Fruit fly (Drosophila melanogaster) whole organism, prepupa: Measurements from ENCODE around the gene CG12206.

Experiments
- CG10631 ChIP-seq: fragments of 200-800 bp; sonication (Bioruptor generic); optimal IDR thresholded peaks from 2 replicates; lab custom pipeline; 2016; ENCODE audit warnings: missing biosample characterization, missing genetic modification characterization
- CG10669 ChIP-seq: fragments of 200-800 bp; sonication (Bioruptor generic); optimal IDR thresholded peaks from 3 replicates; lab custom pipeline; 2018; ENCODE audit warnings: missing biosample characterization, mild to moderate bottlenecking, missing genetic modification characterization, moderate library complexity
- CG11294 ChIP-seq: fragments of 200-800 bp; sonication (Bioruptor generic); IDR thresholded peaks from 2 replicates; pipeline ENCODE4 v1.3.6; 2022; ENCODE audit warnings: missing biosample characterization, missing genetic modification characterization
- CG11762 ChIP-seq: fragments of 200-800 bp; sonication (Bioruptor generic); optimal IDR thresholded peaks from 3 replicates; lab custom pipeline; 2016; ENCODE audit warnings: missing biosample characterization, missing genetic modification characterization; ENCODE audit not compliant: insufficient read depth
- CG11902 ChIP-seq: fragments of 200-800 bp; sonication (Bioruptor generic); optimal IDR thresholded peaks from 3 replicates; lab custom pipeline; 2016; ENCODE audit warnings: missing biosample characterization, missing genetic modification characterization
- CG15336 ChIP-seq: fragments of 200-800 bp; sonication (Bioruptor generic); IDR thresholded peaks from 2 replicates; pipeline ENCODE4 v1.3.6; 2022; ENCODE audit warnings: missing biosample characterization, missing genetic modification characterization
- CG16779 ChIP-seq: fragments of 200-800 bp; sonication (Bioruptor generic); optimal IDR thresholded peaks from 3 replicates; lab custom pipeline; 2017; ENCODE audit warnings: missing biosample characterization, mild to moderate bottlenecking, missing genetic modification characterization
- CG3032 ChIP-seq: fragments of 200-800 bp; optimal IDR thresholded peaks from 2 replicates; lab custom pipeline; 2019; ENCODE audit warnings: missing biosample characterization, mild to moderate bottlenecking, missing genetic modification characterization, moderate library complexity
- CG31627 ChIP-seq: fragments of 200-800 bp; sonication (Bioruptor generic); optimal IDR thresholded peaks from 3 replicates; lab custom pipeline; 2016; ENCODE audit warnings: missing biosample characterization, missing genetic modification characterization
- CG32006 ChIP-seq: fragments of 200-800 bp; sonication (Bioruptor generic); optimal IDR thresholded peaks from 3 replicates; lab custom pipeline; 2017; ENCODE audit warnings: missing biosample characterization, mild to moderate bottlenecking, missing genetic modification characterization
- CG6163 ChIP-seq: fragments of 200-800 bp; sonication (Bioruptor generic); IDR thresholded peaks from 3 replicates; pipeline ENCODE4 v1.3.6; 2022; ENCODE audit warnings: missing biosample characterization, missing genetic modification characterization
- CG6792 ChIP-seq: fragments of 200-800 bp; sonication (Bioruptor generic); optimal IDR thresholded peaks from 3 replicates; lab custom pipeline; 2016; ENCODE audit warnings: missing biosample characterization, missing genetic modification characterization
- CG6854 ChIP-seq: fragments of 200-800 bp; sonication (Bioruptor generic); optimal IDR thresholded peaks from 2 replicates; lab custom pipeline; 2017; ENCODE audit warnings: missing biosample characterization, mild to moderate bottlenecking, missing genetic modification characterization
- CG7368 ChIP-seq: fragments of 200-800 bp; sonication (Bioruptor generic); optimal IDR thresholded peaks from 3 replicates; lab custom pipeline; 2016; ENCODE audit warnings: missing biosample characterization, missing genetic modification characterization
- CG8119 ChIP-seq: fragments of 200-800 bp; sonication (Bioruptor generic); IDR thresholded peaks from 3 replicates; pipeline ENCODE4 v1.3.6; 2022; ENCODE audit warnings: missing biosample characterization, missing genetic modification characterization
- CG8319 ChIP-seq: fragments of 200-800 bp; sonication (Bioruptor generic); optimal IDR thresholded peaks from 3 replicates; lab custom pipeline; 2016; ENCODE audit warnings: missing biosample characterization, missing genetic modification characterization
- Eip78C ChIP-seq: fragments of 200-800 bp; sonication (Bioruptor generic); peaks from one replicate; lab custom pipeline; 2016; ENCODE audit warnings: missing biosample characterization, missing genetic modification characterization
- Ets21C ChIP-seq: fragments of 200-800 bp; sonication (Bioruptor generic); optimal IDR thresholded peaks from 3 replicates; lab custom pipeline; 2016; ENCODE audit warnings: missing biosample characterization, missing genetic modification characterization
- Ets96B ChIP-seq: fragments of 200-800 bp; optimal IDR thresholded peaks from 2 replicates; lab custom pipeline; 2019; ENCODE audit warnings: missing biosample characterization, mild to moderate bottlenecking, missing genetic modification characterization, moderate library complexity
- Gug ChIP-seq: fragments of 200-800 bp; sonication (Bioruptor generic); IDR thresholded peaks from 2 replicates; pipeline ENCODE4 v1.3.6; 2022; ENCODE audit warnings: missing biosample characterization, missing genetic modification characterization
- Hr38 ChIP-seq: sonication (Bioruptor generic); optimal IDR thresholded peaks from 2 replicates; lab custom pipeline; 2016; ENCODE audit warnings: missing biosample characterization, missing genetic modification characterization
- Lpt ChIP-seq: fragments of 200-800 bp; sonication (Bioruptor generic); optimal IDR thresholded peaks from 3 replicates; lab custom pipeline; 2016; ENCODE audit warnings: missing biosample characterization, missing genetic modification characterization
- Smox ChIP-seq: fragments of 200-800 bp; sonication (Bioruptor generic); optimal IDR thresholded peaks from 3 replicates; lab custom pipeline; 2016; ENCODE audit warnings: missing biosample characterization, missing genetic modification characterization
- Sox102F ChIP-seq: fragments of 200-800 bp; sonication (Bioruptor generic); optimal IDR thresholded peaks from 2 replicates; lab custom pipeline; 2016; ENCODE audit warnings: missing biosample characterization, mild to moderate bottlenecking, missing genetic modification characterization
- Sox14 ChIP-seq: fragments of 200-800 bp; sonication (Bioruptor generic); optimal IDR thresholded peaks from 3 replicates; lab custom pipeline; 2016; ENCODE audit warnings: missing biosample characterization, missing genetic modification characterization
- achi ChIP-seq: fragments of 200-800 bp; sonication (Bioruptor generic); optimal IDR thresholded peaks from 3 replicates; lab custom pipeline; 2016; ENCODE audit warnings: missing biosample characterization, missing genetic modification characterization
- cyc ChIP-seq: fragments of 200-800 bp; sonication (Bioruptor generic); optimal IDR thresholded peaks from 3 replicates; lab custom pipeline; 2016; ENCODE audit warnings: missing biosample characterization, missing genetic modification characterization
- dac ChIP-seq: fragments of 200-800 bp; sonication (Bioruptor generic); optimal IDR thresholded peaks from 2 replicates; lab custom pipeline; 2017; ENCODE audit warnings: missing biosample characterization, mild to moderate bottlenecking, missing genetic modification characterization
- dsx ChIP-seq: fragments of 200-800 bp; optimal IDR thresholded peaks from 3 replicates; lab custom pipeline; 2019; ENCODE audit warnings: missing biosample characterization, mild to moderate bottlenecking, missing genetic modification characterization, moderate library complexity; ENCODE audit not compliant: poor library complexity, severe bottlenecking
- eg ChIP-seq: fragments of 200-800 bp; sonication (Bioruptor generic); IDR thresholded peaks from 3 replicates; pipeline ENCODE4 v1.3.6; 2022; ENCODE audit warnings: missing biosample characterization, missing genetic modification characterization
- esn ChIP-seq: fragments of 200-800 bp; sonication (Bioruptor generic); optimal IDR thresholded peaks from 2 replicates; lab custom pipeline; 2016; ENCODE audit warnings: missing biosample characterization, mild to moderate bottlenecking, missing genetic modification characterization, moderate library complexity
- fd59A ChIP-seq: fragments of 200-800 bp; sonication (Bioruptor generic); optimal IDR thresholded peaks from 2 replicates; lab custom pipeline; 2017; ENCODE audit warnings: missing biosample characterization, mild to moderate bottlenecking, missing genetic modification characterization, missing genetic modification reagents
- fd85E ChIP-seq: fragments of 200-800 bp; sonication (Bioruptor generic); optimal IDR thresholded peaks from 3 replicates; lab custom pipeline; 2016; ENCODE audit warnings: missing biosample characterization, missing genetic modification characterization
- fkh ChIP-seq: fragments of 200-800 bp; sonication (Bioruptor generic); optimal IDR thresholded peaks from 3 replicates; lab custom pipeline; 2017; ENCODE audit warnings: missing biosample characterization, mild to moderate bottlenecking, missing genetic modification characterization, moderate library complexity
- salr ChIP-seq, 2 experiments: fragments of 200-800 bp; sonication (Bioruptor generic); optimal IDR thresholded peaks; 3 replicates each; lab custom pipeline; 2016 to 2018; ENCODE audit warnings: missing biosample characterization in 2 of 2, missing genetic modification characterization in 2 of 2, mild to moderate bottlenecking in 1 of 2
- spab ChIP-seq: fragments of 200-800 bp; sonication (Bioruptor generic); optimal IDR thresholded peaks from 2 replicates; lab custom pipeline; 2017; ENCODE audit warnings: missing biosample characterization, mild to moderate bottlenecking, missing genetic modification characterization, missing genetic modification reagents
- ss ChIP-seq, 2 experiments: fragments of 200-800 bp; sonication (Bioruptor generic); optimal IDR thresholded peaks; 2 replicates in 1 of 2; 3 replicates in 1 of 2; lab custom pipeline; 2017 to 2018; ENCODE audit warnings: mild to moderate bottlenecking in 2 of 2, missing biosample characterization in 2 of 2, missing genetic modification characterization in 2 of 2, moderate library complexity in 1 of 2
- svp ChIP-seq: fragments of 200-800 bp; sonication (Bioruptor generic); peaks from one replicate; lab custom pipeline; 2016; ENCODE audit warnings: missing biosample characterization, missing genetic modification characterization
- topi ChIP-seq: fragments of 200-800 bp; sonication (Bioruptor generic); optimal IDR thresholded peaks from 3 replicates; lab custom pipeline; 2016; ENCODE audit warnings: missing biosample characterization, missing genetic modification characterization
- vri ChIP-seq: fragments of 200-800 bp; sonication (Bioruptor generic); optimal IDR thresholded peaks from 3 replicates; lab custom pipeline; 2016; ENCODE audit warnings: missing biosample characterization, mild to moderate bottlenecking, missing genetic modification characterization

The CG12206 gene

DNA sequence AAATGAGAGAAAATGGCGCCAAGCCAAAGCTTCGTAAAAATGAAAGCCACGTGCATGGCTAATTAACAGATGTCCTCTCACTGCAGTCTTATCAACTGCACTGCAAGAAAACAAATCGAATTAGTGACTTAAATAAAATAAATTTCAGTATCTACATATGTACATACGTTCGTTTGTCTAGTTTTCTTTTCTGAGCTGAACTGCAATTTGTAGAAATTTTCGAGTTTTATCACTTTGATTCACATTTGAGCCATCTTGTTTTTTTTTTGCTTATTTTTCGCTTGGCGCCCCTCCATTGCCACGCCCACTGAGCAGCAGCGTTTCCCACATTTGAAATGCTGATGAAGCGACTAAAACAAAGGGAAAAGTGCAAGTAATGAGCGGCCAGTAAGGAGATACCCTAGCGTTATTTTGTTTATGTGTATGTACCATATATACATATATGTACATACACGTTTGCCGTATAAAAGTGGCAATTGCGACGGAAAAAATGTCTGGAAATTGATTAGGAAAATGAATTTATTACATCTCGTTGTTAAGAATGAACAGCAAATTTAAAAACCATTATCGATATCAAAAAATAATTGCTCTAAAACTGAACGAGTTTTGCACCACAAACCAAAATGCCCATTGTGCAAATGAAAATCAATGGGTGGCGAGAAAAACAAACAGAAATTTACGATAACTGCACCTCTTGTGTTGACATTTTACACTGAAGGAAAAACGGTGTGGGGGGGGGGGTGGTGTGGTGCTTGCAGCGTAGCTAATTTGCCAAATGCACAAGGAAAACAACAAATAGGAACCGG is 26.4 kb downstream of the CG12206 start (continued):
- TF ChIP-seq dsx (GFP tag; lab: Kevin White, UChicago) = no peak
- TF ChIP-seq Eip78C (GFP tag; lab: Kevin White, UChicago) = peak; percentile 66
- peak; percentile 17 for TF ChIP-seq Ets96B (tag; lab: Kevin White, UChicago)
- no peak for TF ChIP-seq Hr38 (GFP tag; lab: Kevin White, UChicago)
- TF ChIP-seq Ets21C (GFP tag; lab: Kevin White, UChicago) = no peak
- TF ChIP-seq Sox14 = peak; percentile 34
- no peak for TF ChIP-seq ss (GFP tag; optimal IDR thresholded peaks at IDR 0.05; lab: Kevin White, UChicago)
- peak; percentile 30 for TF ChIP-seq CG7368 (GFP tag; lab: Kevin White, UChicago)
- no peak for TF ChIP-seq CG6854 (GFP tag; lab: Kevin White, UChicago)
- no peak for TF ChIP-seq fd59A (GFP tag; lab: Kevin White, UChicago)
- TF ChIP-seq CG6792 (GFP tag; lab: Kevin White, UChicago) = peak; percentile 21
- TF ChIP-seq achi (GFP tag; lab: Kevin White, UChicago) = peak; percentile 8
- peak; percentile 34 for TF ChIP-seq CG31627 (GFP tag; lab: Kevin White, UChicago)
- TF ChIP-seq Lpt (GFP tag; lab: Kevin White, UChicago) = no peak
- TF ChIP-seq CG10669 (GFP tag; lab: Kevin White, UChicago) = peak; percentile 12
- peak; percentile 54; the same call in 1 of the 3 replicates for TF ChIP-seq CG6163 (GFP tag; lab: Robert Waterston, UW)
- peak; percentile 22 for TF ChIP-seq CG11902
- peak; percentile 20 for TF ChIP-seq Smox (GFP tag; lab: Kevin White, UChicago)
- TF ChIP-seq vri (GFP tag; lab: Kevin White, UChicago) = no peak
- peak; percentile 63 for TF ChIP-seq CG32006 (GFP tag; lab: Kevin White, UChicago)
- peak; percentile 61 for TF ChIP-seq topi (GFP tag; lab: Kevin White, UChicago)
- TF ChIP-seq CG8319 (GFP tag; lab: Kevin White, UChicago) = peak; percentile 7
- TF ChIP-seq Gug (GFP tag; lab: Robert Waterston, UW) = peak; percentile 55
- TF ChIP-seq CG11762 (GFP tag; lab: Kevin White, UChicago) = peak; percentile 10
- TF ChIP-seq CG8119 (GFP tag; lab: Robert Waterston, UW) = peak; percentile 49
- TF ChIP-seq, all 60 proteins: peak for 36

DNA sequence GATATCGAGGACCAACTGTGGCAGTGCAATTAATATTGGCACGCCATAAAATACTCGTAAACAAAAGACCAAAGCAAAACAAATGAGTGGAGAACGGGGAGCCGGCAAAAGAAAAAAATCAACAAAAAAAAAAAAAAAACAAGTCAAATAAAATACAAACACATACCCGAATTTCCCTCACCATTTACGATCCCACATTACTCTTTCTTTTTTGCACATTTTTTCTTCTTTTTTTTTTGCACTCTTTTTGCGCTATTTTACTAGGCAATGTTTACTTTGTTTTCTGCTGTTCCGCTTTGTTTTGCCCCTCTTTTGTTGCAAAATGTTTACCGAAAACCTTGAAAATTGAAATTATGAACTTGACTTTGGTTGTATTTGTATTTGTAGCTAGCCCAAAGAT is 27.7 kb downstream of the CG12206 start:
- TF ChIP-seq CG32006 (GFP tag; lab: Kevin White, UChicago) (no peak), eg (0 out of 3 replicates have a peak, but pooled peaks have one; percentile 20), vri (GFP tag; lab: Kevin White, UChicago) (peak; percentile 32), fd85E (GFP tag; lab: Kevin White, UChicago) (no peak), CG8119 (GFP tag; lab: Robert Waterston, UW) (peak; percentile 34; the same call in 1 of the 3 replicates), CG6163 (GFP tag; lab: Robert Waterston, UW) (peak; percentile 57; the same call in 2 of the 3 replicates), CG15336 (GFP tag; lab: Robert Waterston, UW) (peak; percentile 32; the same call in 1 of the 2 replicates), salr (GFP tag; optimal IDR thresholded peaks at IDR 0.05; lab: Kevin White, UChicago) (peak in 1 of 2 experiments; percentile 2), Eip78C (GFP tag; lab: Kevin White, UChicago) (peak; percentile 18)

DNA sequence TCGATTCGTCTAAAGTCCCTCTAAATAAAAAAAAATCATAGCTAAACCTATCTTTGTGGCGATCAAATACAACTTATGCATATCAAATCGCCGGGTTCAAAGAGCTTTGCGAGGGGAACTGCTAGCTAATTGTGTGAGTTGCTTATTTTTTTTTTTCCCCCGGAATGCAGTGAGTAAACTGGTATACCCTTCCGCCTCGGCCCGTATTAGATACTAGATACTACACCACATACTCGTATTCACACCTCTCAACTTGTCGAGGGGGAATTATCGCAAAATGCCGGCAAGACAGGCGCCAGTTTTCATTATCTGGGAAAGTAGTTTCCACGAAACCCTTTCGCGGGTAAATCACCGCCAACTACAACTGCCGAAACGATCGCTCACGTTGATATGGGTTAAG is 28.2 kb downstream of the CG12206 start:
- TF ChIP-seq CG16779 (tag; lab: Kevin White, UChicago) (no peak), svp (GFP tag; lab: Kevin White, UChicago) (no peak), CG6163 (GFP tag; lab: Robert Waterston, UW) (no peak), dac (no peak), Sox102F (GFP tag; lab: Kevin White, UChicago) (no peak), CG10631 (GFP tag; lab: Kevin White, UChicago) (no peak), achi (GFP tag; lab: Kevin White, UChicago) (no peak), CG3032 (tag; lab: Kevin White, UChicago) (no peak), spab (GFP tag; lab: Kevin White, UChicago) (no peak), CG11294 (GFP tag; lab: Robert Waterston, UW) (no peak), eg (no peak), cyc (GFP tag; lab: Kevin White, UChicago) (no peak), fkh (GFP tag; lab: Kevin White, UChicago) (no peak), Hr38 (GFP tag; lab: Kevin White, UChicago) (no peak), vri (GFP tag; lab: Kevin White, UChicago) (no peak), esn (no peak)
